Worm (Caenorhabditis elegans) whole organism, early embryonic: Measurements from ENCODE around the gene aass-1.

Experiments used
- F13C5.2 ChIP-seq: sonication (generic microtip); optimal IDR thresholded peaks from 2 replicates; lab custom pipeline; 2017; ENCODE audit warnings: mild to moderate bottlenecking, missing genetic modification characterization, inconsistent platforms, missing compliant biosample characterization
- aly-1 ChIP-seq: sonication (generic microtip); optimal IDR thresholded peaks from 2 replicates; lab custom pipeline; 2016; ENCODE audit warnings: missing genetic modification characterization, missing compliant biosample characterization
- hnd-1 ChIP-seq: sonication (generic microtip); optimal IDR thresholded peaks from 2 replicates; lab custom pipeline; 2016; ENCODE audit warnings: missing genetic modification characterization, missing compliant biosample characterization
- scrt-1 ChIP-seq: fragments of 200-800 bp; sonication (Bioruptor generic); IDR thresholded peaks from 2 replicates; pipeline ENCODE4 v1.3.6; 2022; ENCODE audit warnings: missing genetic modification characterization, missing compliant biosample characterization
- tbx-37 ChIP-seq: fragments of 200-800 bp; sonication (Bioruptor generic); conservative IDR thresholded peaks from 2 replicates; pipeline ENCODE4 v1.3.6; 2022; ENCODE audit warnings: missing genetic modification reagents, missing genetic modification characterization, missing compliant biosample characterization

DNA sequence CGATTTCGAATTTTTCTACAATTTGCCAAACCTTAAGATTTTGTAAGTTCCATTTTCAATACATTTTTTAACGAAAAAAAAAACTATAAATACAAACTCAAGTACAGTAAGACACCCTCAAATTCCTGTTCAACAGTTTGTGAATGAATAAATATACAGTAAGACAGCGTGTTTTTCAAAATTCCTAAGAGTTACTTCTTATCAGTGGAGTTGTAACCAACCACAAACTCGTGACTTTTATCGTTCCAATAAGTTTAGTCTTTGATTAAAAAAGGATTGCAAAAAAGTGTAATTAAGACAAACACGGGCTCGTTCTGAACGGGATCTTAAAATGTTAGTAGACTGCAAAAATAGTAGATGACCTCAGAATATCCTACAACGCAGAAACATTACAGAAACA lies 30.2 kb downstream of the aass-1 start:
- TF ChIP-seq tbx-37 (GFP tag; lab: Robert Waterston, UW) (no peak), F13C5.2 (no peak), aly-1 (no peak), hnd-1 (tag; lab: Kevin White, UChicago) (no peak), scrt-1 (GFP tag; lab: Robert Waterston, UW) (no peak)
